Worm (Caenorhabditis elegans) whole organism, L3 larva: Measurements from ENCODE around the gene eif-2D.

Experiments
- ZK546.5 ChIP-seq: sonication (generic microtip); optimal IDR thresholded peaks from 2 replicates; lab custom pipeline; 2017; ENCODE audit warnings: missing biosample characterization, missing genetic modification characterization
- aly-2 ChIP-seq: fragments of 150-350 bp; optimal IDR thresholded peaks from 2 replicates; lab custom pipeline; 2014; ENCODE audit warnings: missing biosample characterization, missing genetic modification characterization
- ceh-28 ChIP-seq: fragments of 150-350 bp; optimal IDR thresholded peaks from 2 replicates; lab custom pipeline; 2014; ENCODE audit warnings: missing biosample characterization, missing genetic modification reagents, missing genetic modification characterization
- ceh-82 ChIP-seq: fragments of 150-350 bp; optimal IDR thresholded peaks from 2 replicates; lab custom pipeline; 2014; ENCODE audit warnings: missing biosample characterization, missing genetic modification characterization
- ceh-9 ChIP-seq: sonication (generic microtip); optimal IDR thresholded peaks from 2 replicates; lab custom pipeline; 2018; ENCODE audit warnings: missing biosample characterization, missing genetic modification characterization
- elt-1 ChIP-seq: fragments of 150-350 bp; optimal IDR thresholded peaks from 2 replicates; lab custom pipeline; 2014; ENCODE audit warnings: missing biosample characterization, missing genetic modification characterization
- elt-2 ChIP-seq: sonication (generic microtip); optimal IDR thresholded peaks from 2 replicates; lab custom pipeline; 2016; ENCODE audit warnings: missing genetic modification reagents, mild to moderate bottlenecking, missing genetic modification characterization, missing compliant biosample characterization
- elt-3 ChIP-seq, 3 experiments: fragments of 150-350 bp in 1 of 3; sonication (generic microtip) in 2 of 3; optimal IDR thresholded peaks; 2 replicates in 2 of 3; 4 replicates in 1 of 3; lab custom pipeline; 2014 to 2017; ENCODE audit warnings: missing biosample characterization in 3 of 3, missing genetic modification characterization in 3 of 3
- eor-1 ChIP-seq, 2 experiments: fragments of 150-350 bp; optimal IDR thresholded peaks; 2 replicates each; lab custom pipeline; 2014 to 2018; ENCODE audit warnings: missing biosample characterization in 2 of 2, missing genetic modification characterization in 2 of 2
- fos-1 ChIP-seq: fragments of 150-350 bp; optimal IDR thresholded peaks from 2 replicates; lab custom pipeline; 2014; ENCODE audit warnings: missing biosample characterization, missing genetic modification characterization
- hmg-11 ChIP-seq: sonication (generic microtip); optimal IDR thresholded peaks from 2 replicates; lab custom pipeline; 2016; ENCODE audit warnings: missing genetic modification characterization, missing compliant biosample characterization
- jun-1 ChIP-seq: fragments of 150-350 bp; optimal IDR thresholded peaks from 2 replicates; lab custom pipeline; 2014; ENCODE audit warnings: missing biosample characterization, missing genetic modification reagents, missing genetic modification characterization
- lin-15B ChIP-seq: fragments of 150-350 bp; optimal IDR thresholded peaks from 2 replicates; lab custom pipeline; 2014; ENCODE audit warnings: missing biosample characterization, missing genetic modification characterization
- lin-39 ChIP-seq: fragments of 150-350 bp; optimal IDR thresholded peaks from 2 replicates; lab custom pipeline; 2018; ENCODE audit warnings: missing biosample characterization, missing genetic modification reagents, missing genetic modification characterization
- mdl-1 ChIP-seq: fragments of 150-350 bp; optimal IDR thresholded peaks from 2 replicates; lab custom pipeline; 2014; ENCODE audit warnings: missing biosample characterization, missing genetic modification characterization
- nfya-1 ChIP-seq: sonication (generic microtip); optimal IDR thresholded peaks from 2 replicates; lab custom pipeline; 2017; ENCODE audit warnings: missing genetic modification characterization, mild to moderate bottlenecking, missing compliant biosample characterization, antibody characterized with exemption, moderate library complexity; ENCODE audit not compliant: insufficient read depth
- nhr-23 ChIP-seq: fragments of 150-350 bp; optimal IDR thresholded peaks from 2 replicates; lab custom pipeline; 2014; ENCODE audit warnings: missing biosample characterization, missing genetic modification reagents, missing genetic modification characterization
- nhr-237 ChIP-seq: fragments of 150-350 bp; optimal IDR thresholded peaks from 2 replicates; lab custom pipeline; 2014; ENCODE audit warnings: missing biosample characterization, missing genetic modification characterization
- nhr-25 ChIP-seq: sonication (generic microtip); optimal IDR thresholded peaks from 2 replicates; lab custom pipeline; 2017; ENCODE audit warnings: missing biosample characterization, missing genetic modification characterization
- nhr-28 ChIP-seq: fragments of 150-350 bp; optimal IDR thresholded peaks from 2 replicates; lab custom pipeline; 2014; ENCODE audit warnings: missing biosample characterization, missing genetic modification characterization
- nhr-43 ChIP-seq: sonication (generic microtip); optimal IDR thresholded peaks from 2 replicates; lab custom pipeline; 2016; ENCODE audit warnings: mild to moderate bottlenecking, missing genetic modification characterization, missing compliant biosample characterization; ENCODE audit not compliant: poor library complexity, severe bottlenecking
- nhr-67 ChIP-seq: fragments of 150-350 bp; optimal IDR thresholded peaks from 2 replicates; lab custom pipeline; 2014; ENCODE audit warnings: missing biosample characterization, missing genetic modification characterization
- nhr-76 ChIP-seq: fragments of 150-350 bp; sonication (generic microtip); optimal IDR thresholded peaks from 5 replicates; lab custom pipeline; 2014; ENCODE audit warnings: missing biosample characterization, missing genetic modification characterization
- pha-4 ChIP-seq: fragments of 150-350 bp; optimal IDR thresholded peaks from 2 replicates; lab custom pipeline; 2014; ENCODE audit warnings: missing biosample characterization, missing genetic modification reagents, missing genetic modification characterization
- pqm-1 ChIP-seq: fragments of 150-350 bp; optimal IDR thresholded peaks from 2 replicates; lab custom pipeline; 2017; ENCODE audit warnings: missing biosample characterization, missing genetic modification characterization, inconsistent platforms
- sea-2 ChIP-seq: fragments of 150-350 bp; sonication (generic microtip); optimal IDR thresholded peaks from 4 replicates; lab custom pipeline; 2014; ENCODE audit warnings: missing biosample characterization, missing genetic modification reagents, missing genetic modification characterization
- skn-1 ChIP-seq: fragments of 150-350 bp; optimal IDR thresholded peaks from 2 replicates; lab custom pipeline; 2014; ENCODE audit warnings: missing biosample characterization, missing genetic modification characterization
- snpc-4 ChIP-seq: fragments of 150-350 bp; optimal IDR thresholded peaks from 2 replicates; lab custom pipeline; 2014; ENCODE audit warnings: missing biosample characterization, missing genetic modification characterization
- unc-39 ChIP-seq: sonication (generic microtip); optimal IDR thresholded peaks from 4 replicates; lab custom pipeline; 2017; ENCODE audit warnings: missing biosample characterization, missing genetic modification characterization
- unc-62 ChIP-seq: fragments of 150-350 bp; sonication (generic microtip); optimal IDR thresholded peaks from 4 replicates; lab custom pipeline; 2014; ENCODE audit warnings: missing biosample characterization, missing genetic modification reagents, missing genetic modification characterization
- zag-1 ChIP-seq: fragments of 150-350 bp; optimal IDR thresholded peaks from 2 replicates; lab custom pipeline; 2014; ENCODE audit warnings: missing biosample characterization, missing genetic modification characterization
- ztf-4 ChIP-seq: fragments of 150-350 bp; optimal IDR thresholded peaks from 2 replicates; lab custom pipeline; 2014; ENCODE audit warnings: missing biosample characterization, missing genetic modification characterization

The eif-2D gene

ce11 chrII:5663180-5663791, 28.2 kb upstream of the eif-2D start:
- TF ChIP-seq nfya-1 (peak; percentile 59), hmg-11 (tag; lab: Kevin White, UChicago) (peak; percentile 26), ceh-28 (tag; lab: Kevin White, UChicago) (no peak)
- TF ChIP-seq, all 47 proteins: peak for 2

ce11 chrII:5665029-5665428, 26.5 kb upstream of the eif-2D start, which contains the start of gene C25H3.15:
C25H3.15 (plus strand) TSS chrII:5665329.
- TF ChIP-seq lin-39 = no peak
- TF ChIP-seq nhr-23 (tag; lab: Kevin White, UChicago) = peak; percentile 15

DNA sequence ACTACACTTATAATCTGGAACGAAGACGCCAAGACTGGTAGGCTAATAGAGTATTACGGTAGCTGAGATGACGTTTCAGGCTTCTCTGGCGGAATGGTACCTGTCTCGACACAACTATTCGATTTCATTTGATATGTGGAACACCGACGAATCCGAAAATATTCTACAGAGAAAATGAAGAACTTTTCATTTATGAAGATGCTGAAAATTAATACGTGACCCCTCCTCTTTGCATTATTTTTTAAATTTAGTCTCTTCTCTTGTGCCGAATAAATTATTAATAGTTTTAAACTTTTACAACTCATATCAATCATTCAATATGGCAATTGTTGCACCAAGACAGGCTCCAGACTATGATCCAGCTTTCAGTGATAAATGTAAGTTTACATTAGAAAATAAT, 25.5 kb upstream of the eif-2D start, which contains the start of gene C25H3.16:
Gene C25H3.16, plus strand, starts transcription at position 301 of the 400 bp plus-strand sequence.
- no peak for TF ChIP-seq lin-39
- no peak for TF ChIP-seq sea-2 (GFP tag; lab: Kevin White, UChicago)
- TF ChIP-seq unc-62 (GFP tag; lab: Kevin White, UChicago) = no peak
- TF ChIP-seq lin-15B (tag; lab: Kevin White, UChicago) = no peak
- no peak for TF ChIP-seq ceh-28 (tag; lab: Kevin White, UChicago)
- TF ChIP-seq, all 47 proteins: peak for 0

DNA sequence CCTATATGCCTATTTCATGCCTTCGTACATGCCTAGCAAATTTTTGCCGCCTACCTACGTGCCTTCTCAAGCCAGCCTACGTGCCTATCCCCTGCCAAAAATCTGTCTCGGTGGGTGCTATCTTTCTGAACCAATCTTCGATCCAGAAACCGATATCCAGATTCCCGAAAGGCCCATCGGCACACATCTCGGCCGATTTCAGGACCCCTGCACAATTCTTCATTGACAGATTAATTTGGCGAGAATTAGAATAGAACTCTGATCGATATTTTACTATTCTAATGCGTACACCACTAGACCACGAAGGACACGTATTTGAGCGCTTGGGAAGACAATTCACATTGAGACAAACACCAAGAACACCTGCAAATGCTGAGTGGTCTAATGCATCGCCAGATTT, 24.0 kb upstream of the eif-2D start:
- TF ChIP-seq unc-39 (tag; lab: Kevin White, UChicago) (no peak), pqm-1 (tag; lab: Kevin White, UChicago) (no peak)

DNA sequence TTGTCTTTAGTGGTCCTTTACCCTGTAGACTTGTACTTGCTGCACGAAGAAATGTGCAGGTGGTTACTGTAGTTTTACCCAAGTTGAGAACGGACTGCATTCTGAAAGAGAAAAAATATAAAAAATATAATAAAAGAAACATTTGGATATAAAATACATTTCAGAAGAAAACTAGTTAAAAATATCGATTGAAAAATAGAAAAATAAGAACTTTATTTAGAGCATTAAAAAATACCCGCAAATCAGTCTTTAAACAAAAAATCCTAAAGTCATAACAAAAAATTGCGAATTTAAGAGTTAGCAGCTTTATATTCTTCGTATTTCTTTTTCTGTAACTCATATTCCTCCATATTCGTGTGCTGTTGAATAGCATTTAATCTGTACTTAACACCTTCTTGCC, 22.7 kb upstream of the eif-2D start, which contains the start of gene C25H3.7:
Gene C25H3.7, minus strand, starts transcription at position 101 of the 400 bp plus-strand sequence.
- TF ChIP-seq pqm-1 (tag; lab: Kevin White, UChicago) = no peak
- no peak for TF ChIP-seq unc-39 (tag; lab: Kevin White, UChicago)
- no peak for TF ChIP-seq ceh-9 (tag; lab: Kevin White, UChicago)
- no peak for TF ChIP-seq nhr-76
- no peak for TF ChIP-seq nhr-25
- no peak for TF ChIP-seq zag-1
- no peak for TF ChIP-seq elt-2 (tag; lab: Kevin White, UChicago)
- no peak for TF ChIP-seq elt-3 (tag; optimal IDR thresholded peaks at IDR 0.05; lab: Kevin White, UChicago)
- no peak for TF ChIP-seq jun-1 (tag; lab: Kevin White, UChicago)
- TF ChIP-seq nhr-28 (tag; lab: Kevin White, UChicago) = no peak
- TF ChIP-seq hmg-11 (tag; lab: Kevin White, UChicago) = no peak
- TF ChIP-seq elt-1 (tag; lab: Kevin White, UChicago) = no peak
- no peak for TF ChIP-seq ZK546.5 (tag; lab: Kevin White, UChicago)
- no peak for TF ChIP-seq snpc-4 (tag; lab: Kevin White, UChicago)

DNA sequence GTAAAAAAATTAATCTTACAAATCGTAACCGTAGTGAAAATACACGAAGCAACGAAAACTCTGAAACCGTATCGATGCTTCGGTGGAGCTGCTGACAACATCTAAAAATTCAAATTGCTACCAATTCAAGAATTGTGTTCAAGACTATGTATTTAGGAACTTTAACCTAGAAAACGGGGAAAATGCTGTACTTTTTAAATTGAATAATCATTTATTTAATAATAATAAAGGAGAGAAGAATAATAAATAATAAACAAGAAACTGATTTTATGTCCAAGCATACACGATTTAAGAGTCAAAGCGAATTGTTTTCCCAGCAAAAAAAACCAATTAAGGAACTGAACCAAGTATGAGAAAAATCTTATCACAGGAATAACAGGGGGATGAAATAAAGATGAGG, 21.9 kb upstream of the eif-2D start, which contains the start of gene C25H3.17:
Gene C25H3.17, minus strand, starts transcription at position 101 of the 400 bp plus-strand sequence.
- TF ChIP-seq mdl-1 (tag; lab: Kevin White, UChicago) (no peak), pha-4 (tag; lab: Kevin White, UChicago) (no peak), ztf-4 (tag; lab: Kevin White, UChicago) (no peak), elt-3 (tag; optimal IDR thresholded peaks at IDR 0.05; lab: Kevin White, UChicago) (no peak), zag-1 (no peak), jun-1 (tag; lab: Kevin White, UChicago) (no peak), sea-2 (GFP tag; lab: Kevin White, UChicago) (no peak), lin-15B (tag; lab: Kevin White, UChicago) (no peak), unc-62 (GFP tag; lab: Kevin White, UChicago) (no peak), nhr-67 (tag; lab: Kevin White, UChicago) (no peak), aly-2 (tag; lab: Kevin White, UChicago) (no peak), ceh-82 (no peak), ZK546.5 (tag; lab: Kevin White, UChicago) (no peak)

ce11 chrII:5680703-5681102, 10.8 kb upstream of the eif-2D start, which contains the start of gene flp-27:
flp-27 (plus strand) TSS chrII:5681003.
- no peak for TF ChIP-seq nhr-237 (tag; lab: Kevin White, UChicago)
- TF ChIP-seq eor-1 (tag; optimal IDR thresholded peaks at IDR 0.05; lab: Kevin White, UChicago) = no peak
- no peak for TF ChIP-seq fos-1 (tag; lab: Kevin White, UChicago)
- TF ChIP-seq nhr-43 (tag; lab: Kevin White, UChicago) = no peak
- no peak for TF ChIP-seq skn-1 (tag; lab: Kevin White, UChicago)
